Worm (Caenorhabditis elegans) whole organism, late embryonic: ENCODE measurements around the gene ceh-43.

Experiments used
- C08G9.2 ChIP-seq: sonication (generic microtip); optimal IDR thresholded peaks from 2 replicates; lab custom pipeline; 2016; ENCODE audit warnings: mild to moderate bottlenecking, missing genetic modification characterization, moderate library complexity, missing compliant biosample characterization
- C38D4.7 ChIP-seq: fragments of 200-800 bp; sonication (Bioruptor generic); optimal IDR thresholded peaks from 2 replicates; lab custom pipeline; 2018; ENCODE audit warnings: mild to moderate bottlenecking, missing genetic modification characterization, moderate library complexity, missing compliant biosample characterization
- K02D7.2 ChIP-seq: sonication (generic microtip); optimal IDR thresholded peaks from 2 replicates; lab custom pipeline; 2017; ENCODE audit warnings: mild to moderate bottlenecking, missing genetic modification characterization, missing compliant biosample characterization
- Y22D7AL.16 ChIP-seq: sonication (generic microtip); optimal IDR thresholded peaks from 2 replicates; lab custom pipeline; 2016; ENCODE audit warnings: missing genetic modification characterization, missing compliant biosample characterization
- ceh-14 ChIP-seq: sonication (generic microtip); optimal IDR thresholded peaks from 2 replicates; lab custom pipeline; 2016; ENCODE audit warnings: missing genotype, missing genetic modification characterization, missing compliant biosample characterization
- ceh-19 ChIP-seq: fragments of 200-800 bp; sonication (Bioruptor generic); optimal IDR thresholded peaks from 2 replicates; lab custom pipeline; 2018; ENCODE audit warnings: mild to moderate bottlenecking, missing genetic modification characterization, missing compliant biosample characterization
- ceh-2 ChIP-seq: sonication (generic microtip); optimal IDR thresholded peaks from 2 replicates; lab custom pipeline; 2016; ENCODE audit warnings: missing genotype, missing genetic modification characterization, missing compliant biosample characterization
- ceh-24 ChIP-seq: sonication (generic microtip); optimal IDR thresholded peaks from 2 replicates; lab custom pipeline; 2016; ENCODE audit warnings: mild to moderate bottlenecking, missing genetic modification characterization, missing compliant biosample characterization
- ceh-31 ChIP-seq: sonication (generic microtip); optimal IDR thresholded peaks from 2 replicates; lab custom pipeline; 2016; ENCODE audit warnings: missing genetic modification characterization, missing compliant biosample characterization
- ceh-34 ChIP-seq: sonication (generic microtip); optimal IDR thresholded peaks from 2 replicates; lab custom pipeline; 2016; ENCODE audit warnings: mild to moderate bottlenecking, missing genetic modification characterization, missing compliant biosample characterization
- ceh-45 ChIP-seq: fragments of 200-800 bp; sonication (Bioruptor generic); IDR thresholded peaks from 2 replicates; pipeline ENCODE4 v1.3.6; 2022; ENCODE audit warnings: missing genetic modification reagents, missing genetic modification characterization, missing compliant biosample characterization
- ceh-6 ChIP-seq: fragments of 200-800 bp; sonication (Bioruptor generic); optimal IDR thresholded peaks from 2 replicates; lab custom pipeline; 2018; ENCODE audit warnings: mild to moderate bottlenecking, missing genetic modification characterization, missing compliant biosample characterization
- che-1 ChIP-seq: sonication (generic microtip); optimal IDR thresholded peaks from 2 replicates; lab custom pipeline; 2016; ENCODE audit warnings: mild to moderate bottlenecking, missing genetic modification characterization, missing compliant biosample characterization
- dmd-4 ChIP-seq: sonication (generic microtip); optimal IDR thresholded peaks from 2 replicates; lab custom pipeline; 2016; ENCODE audit warnings: borderline replicate concordance, missing genetic modification characterization, missing compliant biosample characterization
- elt-2 ChIP-seq: sonication (generic microtip); optimal IDR thresholded peaks from 2 replicates; lab custom pipeline; 2016; ENCODE audit warnings: missing genetic modification reagents, missing genetic modification characterization, missing compliant biosample characterization
- fax-1 ChIP-seq: sonication (generic microtip); optimal IDR thresholded peaks from 2 replicates; lab custom pipeline; 2016; ENCODE audit warnings: missing genotype, missing genetic modification characterization, missing compliant biosample characterization
- fkh-6 ChIP-seq: sonication (generic microtip); optimal IDR thresholded peaks from 2 replicates; lab custom pipeline; 2016; ENCODE audit warnings: missing genetic modification characterization, missing compliant biosample characterization
- hlh-15 ChIP-seq: sonication (generic microtip); optimal IDR thresholded peaks from 2 replicates; lab custom pipeline; 2016; ENCODE audit warnings: missing genetic modification characterization, missing compliant biosample characterization
- hlh-30 ChIP-seq: sonication (generic microtip); optimal IDR thresholded peaks from 2 replicates; lab custom pipeline; 2017; ENCODE audit warnings: antibody characterized with exemption, missing genetic modification characterization, missing compliant biosample characterization; ENCODE audit not compliant: insufficient read depth
- hlh-6 ChIP-seq: sonication (generic microtip); optimal IDR thresholded peaks from 2 replicates; lab custom pipeline; 2016; ENCODE audit warnings: missing genotype, missing genetic modification characterization, missing compliant biosample characterization
- lin-11 ChIP-seq: fragments of 200-800 bp; sonication (Bioruptor generic); optimal IDR thresholded peaks from 2 replicates; lab custom pipeline; 2018; ENCODE audit warnings: mild to moderate bottlenecking, missing genetic modification characterization, missing compliant biosample characterization
- madf-2 ChIP-seq: sonication (generic microtip); optimal IDR thresholded peaks from 2 replicates; lab custom pipeline; 2017; ENCODE audit warnings: missing genetic modification characterization, missing compliant biosample characterization
- mec-3 ChIP-seq: sonication (generic microtip); optimal IDR thresholded peaks from 2 replicates; lab custom pipeline; 2016; ENCODE audit warnings: borderline replicate concordance, missing genetic modification characterization, missing compliant biosample characterization
- nfya-1 ChIP-seq: sonication (generic microtip); optimal IDR thresholded peaks from 2 replicates; lab custom pipeline; 2017; ENCODE audit warnings: missing genetic modification characterization, mild to moderate bottlenecking, missing compliant biosample characterization, antibody characterized with exemption, moderate library complexity
- nhr-232 ChIP-seq: sonication (generic microtip); optimal IDR thresholded peaks from 2 replicates; lab custom pipeline; 2016; ENCODE audit warnings: missing genetic modification characterization, missing compliant biosample characterization
- npax-4 ChIP-seq: sonication (generic microtip); optimal IDR thresholded peaks from 2 replicates; lab custom pipeline; 2016; ENCODE audit warnings: missing genetic modification characterization, missing compliant biosample characterization
- pat-9 ChIP-seq: fragments of 200-800 bp; sonication (Bioruptor generic); optimal IDR thresholded peaks from 2 replicates; lab custom pipeline; 2018; ENCODE audit warnings: mild to moderate bottlenecking, missing genetic modification characterization, moderate library complexity, missing compliant biosample characterization
- pha-2 ChIP-seq: sonication (generic microtip); optimal IDR thresholded peaks from 2 replicates; lab custom pipeline; 2017; ENCODE audit warnings: mild to moderate bottlenecking, missing genetic modification characterization, missing compliant biosample characterization
- ref-2 ChIP-seq: sonication (generic microtip); optimal IDR thresholded peaks from 2 replicates; lab custom pipeline; 2016; ENCODE audit warnings: missing genetic modification characterization, missing compliant biosample characterization
- rnt-1 ChIP-seq: sonication (generic microtip); optimal IDR thresholded peaks from 2 replicates; lab custom pipeline; 2016; ENCODE audit warnings: missing genetic modification characterization, missing compliant biosample characterization
- sdc-2 ChIP-seq: sonication (generic microtip); optimal IDR thresholded peaks from 2 replicates; lab custom pipeline; 2016; ENCODE audit warnings: missing genotype, missing genetic modification characterization, missing compliant biosample characterization
- sox-2 ChIP-seq: fragments of 200-800 bp; sonication (Bioruptor generic); IDR thresholded peaks from 2 replicates; pipeline ENCODE4 v1.3.6; 2022; ENCODE audit warnings: missing genetic modification reagents, missing genetic modification characterization, missing compliant biosample characterization
- sox-4 ChIP-seq: sonication (generic microtip); optimal IDR thresholded peaks from 2 replicates; lab custom pipeline; 2017; ENCODE audit warnings: mild to moderate bottlenecking, missing genetic modification characterization, inconsistent platforms, missing compliant biosample characterization
- syd-9 ChIP-seq: sonication (generic microtip); optimal IDR thresholded peaks from 2 replicates; lab custom pipeline; 2016; ENCODE audit warnings: mild to moderate bottlenecking, missing genetic modification characterization, moderate library complexity, missing compliant biosample characterization
- tbx-2 ChIP-seq: sonication (generic microtip); optimal IDR thresholded peaks from 2 replicates; lab custom pipeline; 2016; ENCODE audit warnings: missing genetic modification characterization, missing compliant biosample characterization
- ttx-3 ChIP-seq: sonication (generic microtip); optimal IDR thresholded peaks from 2 replicates; lab custom pipeline; 2016; ENCODE audit warnings: missing genetic modification reagents, missing genetic modification characterization, missing compliant biosample characterization
- unc-3 ChIP-seq, 2 experiments: fragments of 200-800 bp in 1 of 2; sonication (Bioruptor generic) in 1 of 2; sonication (generic microtip) in 1 of 2; conservative IDR thresholded peaks in 1 of 2; optimal IDR thresholded peaks in 1 of 2; 2 replicates each; pipeline versions ENCODE4 v1.3.6 to Lab custom; 2016 to 2022; ENCODE audit warnings: missing compliant biosample characterization in 2 of 2, missing genetic modification characterization in 2 of 2, missing genetic modification reagents in 1 of 2
- unc-42 ChIP-seq: sonication (generic microtip); optimal IDR thresholded peaks from 2 replicates; lab custom pipeline; 2016; ENCODE audit warnings: missing genotype, missing genetic modification characterization, missing compliant biosample characterization
- unc-86 ChIP-seq: sonication (generic microtip); optimal IDR thresholded peaks from 2 replicates; lab custom pipeline; 2016; ENCODE audit warnings: missing genetic modification characterization, missing compliant biosample characterization
- zip-5 ChIP-seq: sonication (generic microtip); optimal IDR thresholded peaks from 2 replicates; lab custom pipeline; 2016; ENCODE audit warnings: missing genetic modification characterization, missing compliant biosample characterization
- ztf-16 ChIP-seq: sonication (generic microtip); optimal IDR thresholded peaks from 2 replicates; lab custom pipeline; 2017; ENCODE audit warnings: missing genetic modification characterization, missing compliant biosample characterization

The ceh-43 gene

ce11 chrIII:4426711-4427218 is 23.0 kb downstream of the ceh-43 start:
- TF ChIP-seq madf-2 (tag; lab: Kevin White, UChicago) = peak; percentile 33
- TF ChIP-seq hlh-15 (tag; lab: Kevin White, UChicago) = peak; percentile 32
- peak; percentile 66 for TF ChIP-seq pat-9 (tag; lab: Kevin White, UChicago)
- peak; percentile 32 for TF ChIP-seq ceh-34
- TF ChIP-seq npax-4 (tag; lab: Kevin White, UChicago) = peak; percentile 48
- TF ChIP-seq sdc-2 (tag; lab: Kevin White, UChicago) = peak; percentile 40
- peak; percentile 24 for TF ChIP-seq C08G9.2 (tag; lab: Kevin White, UChicago)
- TF ChIP-seq dmd-4 = peak; percentile 24
- TF ChIP-seq nhr-232 (tag; lab: Kevin White, UChicago) = peak; percentile 53
- TF ChIP-seq fax-1 (tag; lab: Kevin White, UChicago) = peak; percentile 5
- peak; percentile 70 for TF ChIP-seq C38D4.7
- peak; percentile 59 for TF ChIP-seq sox-4 (tag; lab: Kevin White, UChicago)
- peak; percentile 43 for TF ChIP-seq ceh-14 (tag; lab: Kevin White, UChicago)
- peak; percentile 80 for TF ChIP-seq unc-3 (GFP tag; conservative IDR thresholded peaks at IDR 0.05; lab: Robert Waterston, UW)
- peak; percentile 17 for TF ChIP-seq unc-3 (tag; optimal IDR thresholded peaks at IDR 0.05; lab: Kevin White, UChicago)
- peak; percentile 44 for TF ChIP-seq ref-2
- peak; percentile 91 for TF ChIP-seq sox-2 (GFP tag; lab: Robert Waterston, UW)
- peak; percentile 35 for TF ChIP-seq Y22D7AL.16
- peak; percentile 67 for TF ChIP-seq hlh-6 (tag; lab: Kevin White, UChicago)
- TF ChIP-seq tbx-2 = peak; percentile 7
- peak; percentile 62 for TF ChIP-seq fkh-6 (tag; lab: Kevin White, UChicago)
- TF ChIP-seq che-1 (tag; lab: Kevin White, UChicago) = peak; percentile 73
- peak; percentile 58 for TF ChIP-seq K02D7.2 (tag; lab: Kevin White, UChicago)
- TF ChIP-seq ttx-3 (tag; lab: Kevin White, UChicago) = peak; percentile 54
- TF ChIP-seq zip-5 (tag; lab: Kevin White, UChicago) = peak; percentile 40
- TF ChIP-seq unc-86 (tag; lab: Kevin White, UChicago) = peak; percentile 49
- TF ChIP-seq syd-9 (tag; lab: Kevin White, UChicago) = peak; percentile 22
- peak; percentile 17 for TF ChIP-seq ztf-16 (tag; lab: Kevin White, UChicago)
- peak; percentile 63 for TF ChIP-seq ceh-19 (GFP tag; lab: Kevin White, UChicago)
- peak; percentile 64 for TF ChIP-seq pha-2 (tag; lab: Kevin White, UChicago)
- peak; percentile 82 for TF ChIP-seq ceh-45 (GFP tag; lab: Robert Waterston, UW)
- TF ChIP-seq lin-11 (tag; lab: Kevin White, UChicago) = peak; percentile 14
- peak; percentile 42 for TF ChIP-seq ceh-6 (GFP tag; lab: Kevin White, UChicago)
- peak; percentile 63 for TF ChIP-seq ceh-2 (tag; lab: Kevin White, UChicago)
- peak; percentile 57 for TF ChIP-seq elt-2 (tag; lab: Kevin White, UChicago)
- peak; percentile 40 for TF ChIP-seq ceh-24 (tag; lab: Kevin White, UChicago)

DNA sequence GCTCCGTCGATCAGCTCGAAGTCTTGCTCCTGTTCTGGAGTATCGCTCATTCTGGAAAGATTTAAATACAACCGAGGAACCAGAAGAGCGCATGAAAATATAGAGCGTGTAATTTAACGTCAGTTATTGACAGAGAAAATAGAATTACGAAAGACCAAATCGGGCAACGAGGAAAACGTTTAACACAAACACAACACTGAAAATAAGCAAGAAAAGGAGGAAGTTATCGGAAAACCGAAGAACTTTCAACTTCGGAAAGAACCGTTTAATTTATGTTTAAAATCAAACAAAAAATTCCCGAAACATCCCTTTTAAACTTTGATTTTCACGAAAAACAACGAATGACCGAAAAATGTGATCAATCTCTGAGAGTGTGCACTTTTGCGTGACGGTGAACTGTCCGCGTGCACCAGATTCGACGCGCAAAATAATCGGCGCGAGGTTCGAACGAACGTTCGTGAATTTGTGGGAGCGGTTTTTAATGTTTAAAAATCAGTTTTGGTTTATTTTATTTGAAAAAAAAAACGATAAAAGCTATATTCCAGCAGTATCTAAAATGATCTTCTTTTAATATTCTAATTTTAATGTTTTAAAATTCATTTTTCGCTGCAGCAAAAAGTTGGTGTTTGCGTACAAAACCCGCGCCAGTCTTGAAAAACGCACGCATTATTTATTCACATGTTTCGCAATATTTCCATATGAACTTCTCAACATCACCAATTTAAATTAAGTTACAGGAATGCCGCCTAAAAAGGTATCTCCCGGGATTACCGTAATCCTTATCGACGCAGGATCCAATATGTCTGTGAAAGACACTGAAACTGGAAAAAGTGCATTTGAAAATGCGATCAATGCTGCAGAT is 30.4 kb downstream of the ceh-43 start, which contains the start of the genes R07E5.7 and cku-80:
Gene R07E5.7 (minus strand): TSS at position 51 of the 862 bp plus-strand sequence.
Gene cku-80 (plus strand): TSS at position 732 of the 862 bp plus-strand sequence.
- TF ChIP-seq zip-5 (tag; lab: Kevin White, UChicago) (no peak), rnt-1 (tag; lab: Kevin White, UChicago) (no peak), hlh-30 (tag; lab: Kevin White, UChicago) (peak; percentile 64), ceh-34 (peak; percentile 20), npax-4 (tag; lab: Kevin White, UChicago) (no peak), ceh-31 (tag; lab: Kevin White, UChicago) (no peak), unc-42 (tag; lab: Kevin White, UChicago) (peak; percentile 17), Y22D7AL.16 (no peak), fkh-6 (tag; lab: Kevin White, UChicago) (no peak), madf-2 (tag; lab: Kevin White, UChicago) (no peak), elt-2 (tag; lab: Kevin White, UChicago) (peak; percentile 39), pat-9 (tag; lab: Kevin White, UChicago) (peak; percentile 12), ceh-24 (tag; lab: Kevin White, UChicago) (no peak), mec-3 (tag; lab: Kevin White, UChicago) (no peak), ttx-3 (tag; lab: Kevin White, UChicago) (no peak), nfya-1 (peak; percentile 53)
